Worm (Caenorhabditis elegans) whole organism, L1 larva: ENCODE results near the gene R10H10.7.
A peak's percentile ranks its signal among the peaks of the same experiment; 100 is the strongest.

Experiments
- C04F5.9 ChIP-seq: sonication (generic microtip); optimal IDR thresholded peaks from 2 replicates; lab custom pipeline; 2016; ENCODE audit warnings: missing genetic modification characterization, missing compliant biosample characterization
- C16A3.4 ChIP-seq: fragments of 150-350 bp; optimal IDR thresholded peaks from 2 replicates; lab custom pipeline; 2014; ENCODE audit warnings: missing biosample characterization, missing genetic modification characterization
- aha-1 ChIP-seq: fragments of 150-350 bp; optimal IDR thresholded peaks from 2 replicates; lab custom pipeline; 2014; ENCODE audit warnings: missing biosample characterization, missing genetic modification characterization
- ama-1 ChIP-seq: fragments of 150-350 bp; optimal IDR thresholded peaks from 2 replicates; lab custom pipeline; 2014
- ceh-63 ChIP-seq: fragments of 200-800 bp; sonication (Bioruptor generic); optimal IDR thresholded peaks from 2 replicates; lab custom pipeline; 2018; ENCODE audit warnings: mild to moderate bottlenecking, missing genetic modification characterization, missing compliant biosample characterization
- ceh-8 ChIP-seq: fragments of 200-800 bp; sonication (Bioruptor generic); optimal IDR thresholded peaks from 2 replicates; lab custom pipeline; 2018; ENCODE audit warnings: mild to moderate bottlenecking, missing genetic modification characterization, moderate library complexity, missing compliant biosample characterization
- ceh-82 ChIP-seq, 3 experiments: fragments of 150-350 bp in 1 of 3; sonication (generic microtip) in 2 of 3; optimal IDR thresholded peaks; 2 replicates each; lab custom pipeline; 2014 to 2017; ENCODE audit warnings: missing biosample characterization in 3 of 3, missing genetic modification characterization in 3 of 3
- dsc-1 ChIP-seq: sonication (generic microtip); optimal IDR thresholded peaks from 2 replicates; lab custom pipeline; 2016; ENCODE audit warnings: mild to moderate bottlenecking, missing genetic modification characterization, missing compliant biosample characterization
- egl-13 ChIP-seq: sonication (generic microtip); optimal IDR thresholded peaks from 2 replicates; lab custom pipeline; 2016; ENCODE audit warnings: missing genotype, missing genetic modification reagents, missing genetic modification characterization, missing compliant biosample characterization
- egl-27 ChIP-seq, 2 experiments: fragments of 150-350 bp in 1 of 2; sonication (generic microtip); optimal IDR thresholded peaks; 3 replicates each; lab custom pipeline; 2017 to 2018; ENCODE audit warnings: missing biosample characterization in 2 of 2, missing genetic modification characterization in 2 of 2, missing genetic modification reagents in 2 of 2
- elt-2 ChIP-seq: sonication (generic microtip); optimal IDR thresholded peaks from 2 replicates; lab custom pipeline; 2016; ENCODE audit warnings: missing genetic modification characterization, mild to moderate bottlenecking, inconsistent platforms, missing compliant biosample characterization, missing genetic modification reagents
- fkh-10 ChIP-seq: sonication (generic microtip); optimal IDR thresholded peaks from 2 replicates; lab custom pipeline; 2017; ENCODE audit warnings: missing biosample characterization, missing genetic modification reagents, missing genetic modification characterization
- fkh-4 ChIP-seq: sonication (generic microtip); optimal IDR thresholded peaks from 2 replicates; lab custom pipeline; 2016; ENCODE audit warnings: missing compliant biosample characterization, missing genetic modification characterization, borderline replicate concordance
- fkh-8 ChIP-seq: sonication (generic microtip); optimal IDR thresholded peaks from 2 replicates; lab custom pipeline; 2016; ENCODE audit warnings: mild to moderate bottlenecking, missing genetic modification characterization, missing compliant biosample characterization
- fos-1 ChIP-seq: fragments of 150-350 bp; optimal IDR thresholded peaks from 2 replicates; lab custom pipeline; 2014; ENCODE audit warnings: missing biosample characterization, missing genetic modification characterization
- hlh-4 ChIP-seq: sonication (generic microtip); optimal IDR thresholded peaks from 2 replicates; lab custom pipeline; 2016; ENCODE audit warnings: mild to moderate bottlenecking, missing genetic modification characterization, missing compliant biosample characterization
- irx-1 ChIP-seq: sonication (generic microtip); optimal IDR thresholded peaks from 2 replicates; lab custom pipeline; 2016; ENCODE audit warnings: missing genetic modification characterization, missing compliant biosample characterization
- jun-1 ChIP-seq: fragments of 150-350 bp; optimal IDR thresholded peaks from 2 replicates; lab custom pipeline; 2014; ENCODE audit warnings: missing biosample characterization, missing genetic modification reagents, missing genetic modification characterization
- lin-13 ChIP-seq: fragments of 150-350 bp; optimal IDR thresholded peaks from 2 replicates; lab custom pipeline; 2014; ENCODE audit warnings: missing biosample characterization, missing genetic modification reagents, missing genetic modification characterization
- lin-35 ChIP-seq, 2 experiments: fragments of 150-350 bp; optimal IDR thresholded peaks; 2 replicates each; lab custom pipeline; 2014; ENCODE audit warnings: missing biosample characterization in 2 of 2, missing genetic modification characterization in 2 of 2, missing genetic modification reagents in 2 of 2
- lsy-2 ChIP-seq, 2 experiments: fragments of 150-350 bp; optimal IDR thresholded peaks; 2 replicates each; lab custom pipeline; 2014; ENCODE audit warnings: missing biosample characterization in 2 of 2, missing genetic modification characterization in 2 of 2
- mdl-1 ChIP-seq, 2 experiments: fragments of 150-350 bp; optimal IDR thresholded peaks; 2 replicates each; lab custom pipeline; 2014 to 2017; ENCODE audit warnings: missing biosample characterization in 2 of 2, missing genetic modification characterization in 2 of 2, inconsistent platforms in 1 of 2
- mef-2 ChIP-seq: fragments of 150-350 bp; optimal IDR thresholded peaks from 2 replicates; lab custom pipeline; 2014; ENCODE audit warnings: missing biosample characterization, missing genetic modification characterization
- nhr-19 ChIP-seq: fragments of 200-800 bp; sonication (Bioruptor generic); conservative IDR thresholded peaks from 2 replicates; pipeline ENCODE4 v1.3.6; 2022; ENCODE audit warnings: missing genetic modification characterization, missing compliant biosample characterization
- nhr-20 ChIP-seq: sonication (generic microtip); optimal IDR thresholded peaks from 2 replicates; lab custom pipeline; 2016; ENCODE audit warnings: mild to moderate bottlenecking, missing genetic modification characterization, missing compliant biosample characterization
- nhr-28 ChIP-seq: fragments of 150-350 bp; optimal IDR thresholded peaks from 2 replicates; lab custom pipeline; 2014; ENCODE audit warnings: missing biosample characterization, missing genetic modification characterization
- nhr-47 ChIP-seq: sonication (generic microtip); optimal IDR thresholded peaks from 2 replicates; lab custom pipeline; 2016; ENCODE audit warnings: mild to moderate bottlenecking, missing genetic modification characterization, moderate library complexity, missing compliant biosample characterization
- nhr-71 ChIP-seq: sonication (generic microtip); optimal IDR thresholded peaks from 2 replicates; lab custom pipeline; 2016; ENCODE audit warnings: mild to moderate bottlenecking, missing genetic modification characterization, moderate library complexity, missing compliant biosample characterization
- nhr-85 ChIP-seq: sonication (generic microtip); peaks from one replicate; lab custom pipeline; 2016; ENCODE audit warnings: missing genetic modification characterization, inconsistent platforms, missing compliant biosample characterization
- nhr-90 ChIP-seq: sonication (generic microtip); optimal IDR thresholded peaks from 2 replicates; lab custom pipeline; 2016; ENCODE audit warnings: mild to moderate bottlenecking, missing genetic modification characterization, missing compliant biosample characterization; ENCODE audit not compliant: poor library complexity
- pag-3 ChIP-seq: sonication (generic microtip); optimal IDR thresholded peaks from 2 replicates; lab custom pipeline; 2017; ENCODE audit warnings: missing genetic modification characterization, mild to moderate bottlenecking, missing compliant biosample characterization, antibody characterized with exemption, borderline replicate concordance; ENCODE audit not compliant: insufficient read depth
- pax-3 ChIP-seq: fragments of 200-800 bp; sonication (Bioruptor generic); optimal IDR thresholded peaks from 2 replicates; lab custom pipeline; 2018; ENCODE audit warnings: mild to moderate bottlenecking, missing genetic modification characterization, moderate library complexity, missing compliant biosample characterization
- pqm-1 ChIP-seq: sonication (generic microtip); optimal IDR thresholded peaks from 3 replicates; lab custom pipeline; 2017; ENCODE audit warnings: missing biosample characterization, missing genetic modification characterization
- snpc-4 ChIP-seq: fragments of 150-350 bp; optimal IDR thresholded peaks from 2 replicates; lab custom pipeline; 2014; ENCODE audit warnings: missing biosample characterization, missing genetic modification characterization
- sptf-1 ChIP-seq: fragments of 150-350 bp; optimal IDR thresholded peaks from 2 replicates; lab custom pipeline; 2014; ENCODE audit warnings: missing biosample characterization, missing genetic modification characterization
- sup-37 ChIP-seq: fragments of 200-800 bp; sonication (Bioruptor generic); optimal IDR thresholded peaks from 2 replicates; lab custom pipeline; 2018; ENCODE audit warnings: mild to moderate bottlenecking, missing genetic modification characterization, missing compliant biosample characterization
- swsn-7 ChIP-seq: sonication (generic microtip); optimal IDR thresholded peaks from 2 replicates; lab custom pipeline; 2016; ENCODE audit warnings: missing genetic modification characterization, missing compliant biosample characterization
- tbx-2 ChIP-seq: sonication (generic microtip); optimal IDR thresholded peaks from 2 replicates; lab custom pipeline; 2016; ENCODE audit warnings: missing genetic modification characterization, missing compliant biosample characterization
- tlp-1 ChIP-seq: fragments of 150-350 bp; optimal IDR thresholded peaks from 2 replicates; lab custom pipeline; 2014; ENCODE audit warnings: missing biosample characterization, missing genetic modification characterization
- unc-30 ChIP-seq: sonication (generic microtip); optimal IDR thresholded peaks from 2 replicates; lab custom pipeline; 2017; ENCODE audit warnings: missing biosample characterization, missing genetic modification characterization
- unc-62 ChIP-seq: fragments of 150-350 bp; optimal IDR thresholded peaks from 2 replicates; lab custom pipeline; 2014; ENCODE audit warnings: missing biosample characterization, missing genetic modification reagents, missing genetic modification characterization
- unc-86 ChIP-seq: sonication (generic microtip); optimal IDR thresholded peaks from 2 replicates; lab custom pipeline; 2016; ENCODE audit warnings: missing genetic modification characterization, missing compliant biosample characterization
- xbp-1 ChIP-seq: sonication (generic microtip); optimal IDR thresholded peaks from 2 replicates; lab custom pipeline; 2016; ENCODE audit warnings: missing genetic modification characterization, missing compliant biosample characterization
- zip-4 ChIP-seq: fragments of 200-800 bp; sonication (Bioruptor generic); optimal IDR thresholded peaks from 2 replicates; lab custom pipeline; 2018; ENCODE audit warnings: mild to moderate bottlenecking, missing genetic modification characterization, moderate library complexity, missing compliant biosample characterization

R10H10.7 gene

DNA sequence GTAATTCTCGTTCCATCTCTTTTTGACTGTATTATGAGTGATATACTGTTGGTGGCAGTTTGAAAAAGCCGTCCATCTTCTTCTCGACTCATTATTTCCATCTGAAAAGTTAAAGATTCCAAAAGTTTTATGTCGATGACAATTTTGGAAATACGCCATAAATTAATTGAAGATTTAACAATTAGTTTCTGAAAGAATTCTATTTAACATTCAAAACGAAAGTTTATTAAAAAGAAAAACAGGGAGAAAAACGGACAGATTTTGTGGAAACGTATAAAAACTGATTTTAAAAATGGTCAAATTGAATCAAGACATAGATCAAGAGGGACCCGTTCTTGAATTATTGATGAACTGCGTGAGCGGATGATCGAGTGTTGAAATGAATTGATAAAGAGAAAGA is at the start of gene R10H10.7:
R10H10.7 (minus strand) TSS at position 101 of the 400 bp plus-strand sequence.
- peak; percentile 17 for TF ChIP-seq nhr-85 (tag; lab: Kevin White, UChicago)
- TF ChIP-seq tbx-2 (tag; lab: Kevin White, UChicago): no peak

DNA sequence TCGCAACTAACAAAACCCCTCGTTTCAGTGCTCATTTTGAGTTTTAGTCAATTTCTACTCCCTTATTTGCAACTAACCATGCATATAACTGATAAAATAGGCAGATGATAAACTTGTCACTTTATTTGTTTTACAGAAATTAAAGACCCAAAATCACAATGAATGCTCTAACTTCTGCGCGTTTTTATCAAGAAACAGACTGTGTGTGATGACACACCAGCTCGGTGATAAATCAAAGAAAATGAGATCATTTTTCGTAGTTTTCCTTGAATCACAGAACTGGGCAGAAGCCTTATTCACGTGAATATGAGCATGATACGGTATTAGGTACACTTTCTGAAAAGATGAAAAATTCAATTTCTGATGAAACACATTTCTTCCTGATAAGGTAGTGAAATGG is 49.4 kb upstream of the R10H10.7 start:
- no peak for TF ChIP-seq ama-1 (lab: Kevin White, UChicago)
- TF ChIP-seq nhr-90 (tag; lab: Kevin White, UChicago): peak; percentile 42
- no peak for TF ChIP-seq sptf-1
- TF ChIP-seq hlh-4: no peak
- peak in 1 of 2 experiments; percentile 21 for TF ChIP-seq lin-35 (GFP tag; optimal IDR thresholded peaks at IDR 0.05; lab: Kevin White, UChicago)
- peak; percentile 43 for TF ChIP-seq nhr-71 (tag; lab: Kevin White, UChicago)
- TF ChIP-seq elt-2 (tag; lab: Kevin White, UChicago): peak; percentile 99
- TF ChIP-seq nhr-20 (tag; lab: Kevin White, UChicago): peak; percentile 51
- TF ChIP-seq, all 84 proteins: peak for 5

DNA sequence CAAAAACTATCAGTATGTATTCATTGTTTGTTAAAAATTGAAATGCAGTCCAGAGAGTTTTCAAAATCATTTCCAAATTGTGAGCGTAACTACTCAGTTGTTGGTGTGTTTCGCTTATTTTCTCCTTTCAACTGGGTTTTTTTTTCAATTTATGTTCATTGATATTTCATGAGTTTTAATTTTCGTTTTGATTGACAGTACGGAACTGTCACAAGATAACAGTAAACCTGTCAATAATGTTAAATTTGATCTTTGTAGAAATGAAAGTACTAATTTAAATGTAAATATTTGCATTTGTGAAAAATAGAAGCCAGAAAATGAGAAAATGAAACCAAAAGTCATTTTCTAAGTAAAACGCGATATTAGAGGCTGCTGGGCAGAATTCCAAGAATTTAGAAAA is 48.9 kb upstream of the R10H10.7 start:
- TF ChIP-seq swsn-7 (tag; lab: Kevin White, UChicago) (no peak), xbp-1 (tag; lab: Kevin White, UChicago) (no peak), mdl-1 (tag; optimal IDR thresholded peaks at IDR 0.05; lab: Kevin White, UChicago) (no peak), unc-30 (tag; lab: Kevin White, UChicago) (no peak), snpc-4 (tag; lab: Kevin White, UChicago) (no peak), fkh-8 (tag; lab: Kevin White, UChicago) (no peak), C04F5.9 (tag; lab: Kevin White, UChicago) (no peak), fos-1 (tag; lab: Kevin White, UChicago) (no peak), pax-3 (tag; lab: Kevin White, UChicago) (no peak), fkh-4 (tag; lab: Kevin White, UChicago) (no peak), ceh-63 (GFP tag; lab: Kevin White, UChicago) (no peak), nhr-20 (tag; lab: Kevin White, UChicago) (no peak), nhr-47 (tag; lab: Kevin White, UChicago) (no peak), irx-1 (tag; lab: Kevin White, UChicago) (no peak), nhr-19 (GFP tag; lab: Robert Waterston, UW) (no peak), sup-37 (GFP tag; lab: Kevin White, UChicago) (no peak)

DNA sequence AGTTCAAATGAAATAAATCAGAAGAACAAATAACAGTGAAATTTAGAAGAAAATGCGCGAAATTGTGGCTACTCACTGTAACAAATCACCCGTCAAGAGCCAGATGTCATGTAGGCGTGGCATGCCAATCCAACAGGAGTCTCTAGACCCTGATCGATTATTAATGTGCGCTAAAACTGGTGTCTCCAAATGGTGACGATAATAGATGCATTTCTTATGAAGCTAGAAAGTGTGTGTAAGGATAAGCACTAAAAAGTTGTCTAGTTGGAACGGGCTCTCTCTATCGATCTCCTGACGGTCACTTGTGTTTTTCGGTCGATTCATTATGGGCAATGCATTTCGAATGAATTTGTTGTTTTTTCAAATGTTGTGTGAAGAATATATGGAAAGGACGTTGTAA is 48.0 kb upstream of the R10H10.7 start, which contains the start of gene mec-3:
mec-3 (minus strand) TSS at position 101 of the 400 bp plus-strand sequence.
- TF ChIP-seq lsy-2 (tag; optimal IDR thresholded peaks at IDR 0.05; lab: Kevin White, UChicago) (no peak), unc-86 (tag; lab: Kevin White, UChicago) (peak; percentile 43)
- TF ChIP-seq, all 84 proteins: peak for 1

DNA sequence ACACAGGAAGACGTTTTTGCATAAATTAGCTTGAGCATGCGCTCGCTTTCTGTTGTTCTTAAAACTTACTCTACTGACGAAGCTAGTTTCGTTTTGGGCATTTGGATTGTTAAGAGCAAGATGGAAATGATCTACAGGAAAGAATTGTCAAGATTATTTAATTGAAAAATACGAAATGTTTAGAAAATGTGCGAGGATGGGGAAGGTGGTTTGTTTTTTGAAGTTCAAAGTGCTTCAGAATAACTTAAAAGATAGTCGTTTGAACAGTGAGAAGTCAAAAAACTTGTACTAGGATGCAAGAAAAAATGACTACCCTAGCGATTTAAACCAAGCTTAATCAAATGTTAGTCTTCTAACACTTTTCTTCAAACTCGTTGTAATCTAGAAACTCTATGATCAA is 43.4 kb upstream of the R10H10.7 start, which contains the start of gene srb-17:
srb-17 (minus strand) TSS at position 101 of the 400 bp plus-strand sequence.
- TF ChIP-seq fkh-8 (tag; lab: Kevin White, UChicago) (no peak), unc-62 (no peak), nhr-28 (tag; lab: Kevin White, UChicago) (no peak), pqm-1 (no peak)

DNA sequence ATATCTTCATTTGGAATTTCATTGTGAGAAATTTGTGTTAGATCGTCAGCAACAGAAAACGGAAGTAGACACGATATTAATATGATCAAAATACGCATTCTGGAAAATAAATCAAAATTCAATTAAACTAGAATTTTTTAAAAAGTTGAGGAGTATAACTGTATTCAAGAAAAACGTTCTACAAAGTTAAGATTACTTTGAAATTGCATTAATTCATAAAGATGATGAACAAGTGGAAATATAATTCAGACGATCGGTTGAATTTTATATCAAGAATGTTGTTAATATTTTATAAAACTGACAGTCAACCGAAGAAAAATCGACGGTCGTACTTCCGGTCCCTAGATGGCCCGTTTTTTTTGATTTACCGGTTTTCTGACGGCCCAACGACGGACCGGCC is 39.3 kb upstream of the R10H10.7 start, which contains the start of gene F01D4.8:
F01D4.8 (minus strand) TSS at position 101 of the 400 bp plus-strand sequence.
- TF ChIP-seq C16A3.4 (no peak), jun-1 (tag; lab: Kevin White, UChicago) (no peak), ceh-82 (tag; optimal IDR thresholded peaks at IDR 0.05; lab: Kevin White, UChicago) (no peak), egl-27 (tag; optimal IDR thresholded peaks at IDR 0.05; lab: Kevin White, UChicago) (no peak), tlp-1 (tag; lab: Kevin White, UChicago) (no peak), egl-13 (no peak), hlh-4 (no peak), dsc-1 (tag; lab: Kevin White, UChicago) (no peak), pag-3 (tag; lab: Kevin White, UChicago) (no peak), aha-1 (tag; lab: Kevin White, UChicago) (no peak), lin-13 (GFP tag; lab: Kevin White, UChicago) (no peak), ceh-8 (GFP tag; lab: Kevin White, UChicago) (no peak), mef-2 (tag; lab: Kevin White, UChicago) (no peak), fkh-10 (GFP tag; lab: Kevin White, UChicago) (no peak), sup-37 (GFP tag; lab: Kevin White, UChicago) (no peak), zip-4 (GFP tag; lab: Kevin White, UChicago) (no peak), ama-1 (lab: Kevin White, UChicago) (no peak)
